Fruit fly (Drosophila melanogaster) whole organism, embryonic: ENCODE measurements around the gene CG31075.

Experiments
- B-H1 ChIP-seq: fragments of 200-800 bp; sonication (Bioruptor generic); IDR thresholded peaks from 3 replicates; pipeline ENCODE4 v1.3.6; 2022; ENCODE audit warnings: missing biosample characterization, missing genetic modification characterization
- Blimp-1 ChIP-seq: fragments of 200-800 bp; sonication (Bioruptor generic); optimal IDR thresholded peaks from 3 replicates; lab custom pipeline; 2018; ENCODE audit warnings: missing biosample characterization, missing genetic modification characterization, mild to moderate bottlenecking, moderate library complexity, missing genetic modification reagents
- C15 ChIP-seq: fragments of 200-800 bp; sonication (Bioruptor generic); IDR thresholded peaks from 3 replicates; pipeline ENCODE4 v1.3.6; 2022; ENCODE audit warnings: missing biosample characterization, missing genetic modification characterization
- CG10267 ChIP-seq: fragments of 200-800 bp; sonication (Bioruptor generic); optimal IDR thresholded peaks from 2 replicates; lab custom pipeline; 2018; ENCODE audit warnings: missing biosample characterization, mild to moderate bottlenecking, missing genetic modification characterization, moderate library complexity
- CG10543 ChIP-seq: fragments of 200-800 bp; sonication (Bioruptor generic); optimal IDR thresholded peaks from 3 replicates; lab custom pipeline; 2017; ENCODE audit warnings: missing biosample characterization, mild to moderate bottlenecking, missing genetic modification characterization, moderate library complexity
- CG11093 ChIP-seq: fragments of 200-800 bp; sonication (Bioruptor generic); IDR thresholded peaks from 3 replicates; pipeline ENCODE4 v1.3.6; 2022; ENCODE audit warnings: missing biosample characterization, missing genetic modification characterization
- CG11560 ChIP-seq: fragments of 200-800 bp; sonication (Bioruptor generic); IDR thresholded peaks from 3 replicates; pipeline ENCODE4 v1.3.6; 2022; ENCODE audit warnings: missing biosample characterization, missing genetic modification characterization
- CG18476 ChIP-seq: fragments of 200-800 bp; sonication (Bioruptor generic); optimal IDR thresholded peaks from 2 replicates; lab custom pipeline; 2016; ENCODE audit warnings: missing biosample characterization, mild to moderate bottlenecking, missing genetic modification characterization
- CG2199 ChIP-seq: fragments of 200-800 bp; sonication (Bioruptor generic); IDR thresholded peaks from 3 replicates; pipeline ENCODE4 v1.3.6; 2022; ENCODE audit warnings: missing biosample characterization, missing genetic modification characterization
- CG33557 ChIP-seq: fragments of 200-800 bp; sonication (Bioruptor generic); optimal IDR thresholded peaks from 2 replicates; lab custom pipeline; 2019; ENCODE audit warnings: missing biosample characterization, mild to moderate bottlenecking, missing genetic modification characterization, moderate library complexity
- CG6813 ChIP-seq: fragments of 200-800 bp; sonication (Bioruptor generic); optimal IDR thresholded peaks from 2 replicates; lab custom pipeline; 2017; ENCODE audit warnings: missing biosample characterization, missing genetic modification characterization, mild to moderate bottlenecking, moderate library complexity, missing genetic modification reagents
- CG6854 ChIP-seq: fragments of 200-800 bp; sonication (Bioruptor generic); optimal IDR thresholded peaks from 3 replicates; lab custom pipeline; 2017; ENCODE audit warnings: missing biosample characterization, mild to moderate bottlenecking, missing genetic modification characterization
- CG8089 ChIP-seq: fragments of 200-800 bp; sonication (Bioruptor generic); optimal IDR thresholded peaks from 3 replicates; lab custom pipeline; 2016; ENCODE audit warnings: missing biosample characterization, missing genetic modification characterization
- Dll ChIP-seq: fragments of 200-800 bp; sonication (Bioruptor generic); IDR thresholded peaks from 4 replicates; pipeline ENCODE4 v1.3.6; 2022; ENCODE audit warnings: missing biosample characterization, missing genetic modification characterization; ENCODE audit not compliant: partially characterized antibody
- Doc2 ChIP-seq: fragments of 200-800 bp; sonication (Bioruptor generic); IDR thresholded peaks from 2 replicates; pipeline ENCODE4 v1.3.6; 2022; ENCODE audit warnings: missing biosample characterization, missing genetic modification characterization
- Eip74EF ChIP-seq, 2 experiments: fragments of 200-800 bp in 1 of 2; fragments of >200 bp in 1 of 2; sonication (Bioruptor generic) in 1 of 2; optimal IDR thresholded peaks; 2 replicates each; lab custom pipeline; 2017 to 2019; ENCODE audit warnings: missing biosample characterization in 2 of 2, missing genetic modification characterization in 2 of 2, mild to moderate bottlenecking in 1 of 2, moderate library complexity in 1 of 2
- HLH3B ChIP-seq: fragments of 200-800 bp; sonication (Bioruptor generic); IDR thresholded peaks from 2 replicates; pipeline ENCODE4 v1.3.6; 2022; ENCODE audit warnings: missing biosample characterization, missing genetic modification characterization
- Lhr ChIP-seq: fragments of 200-800 bp; sonication (Bioruptor generic); optimal IDR thresholded peaks from 3 replicates; lab custom pipeline; 2017; ENCODE audit warnings: mild to moderate bottlenecking, missing biosample characterization, missing genetic modification reagents, missing genetic modification characterization
- MTF-1 ChIP-seq: fragments of 200-800 bp; sonication (Bioruptor generic); optimal IDR thresholded peaks from 2 replicates; lab custom pipeline; 2018; ENCODE audit warnings: missing biosample characterization, mild to moderate bottlenecking, missing genetic modification characterization, borderline replicate concordance
- PHDP ChIP-seq: fragments of 200-800 bp; sonication (Bioruptor generic); optimal IDR thresholded peaks from 3 replicates; lab custom pipeline; 2018; ENCODE audit warnings: missing biosample characterization, mild to moderate bottlenecking, missing genetic modification characterization, moderate library complexity
- Scr ChIP-seq: fragments of 200-800 bp; sonication (Bioruptor generic); IDR thresholded peaks from 2 replicates; pipeline ENCODE4 v1.3.6; 2022; ENCODE audit warnings: missing biosample characterization, missing genetic modification characterization; ENCODE audit not compliant: partially characterized antibody
- amos ChIP-seq: fragments of 200-800 bp; sonication (Bioruptor generic); IDR thresholded peaks from 2 replicates; pipeline ENCODE4 v1.3.6; 2022; ENCODE audit warnings: missing biosample characterization, missing genetic modification characterization; ENCODE audit not compliant: partially characterized antibody
- ap ChIP-seq: fragments of 200-800 bp; sonication (Bioruptor generic); IDR thresholded peaks from 2 replicates; pipeline ENCODE4 v1.3.6; 2022; ENCODE audit warnings: missing biosample characterization, missing genetic modification characterization
- bsh ChIP-seq, 2 experiments: fragments of 200-800 bp; sonication (Bioruptor generic); optimal IDR thresholded peaks; 2 replicates each; lab custom pipeline; 2017 to 2018; ENCODE audit warnings: mild to moderate bottlenecking in 2 of 2, missing biosample characterization in 2 of 2, missing genetic modification characterization in 2 of 2, moderate library complexity in 1 of 2
- btn ChIP-seq: fragments of 200-800 bp; sonication (Bioruptor generic); optimal IDR thresholded peaks from 2 replicates; lab custom pipeline; 2016; ENCODE audit warnings: missing biosample characterization, missing genetic modification characterization
- chif ChIP-seq, 2 experiments: fragments of 200-800 bp; sonication (Bioruptor generic); optimal IDR thresholded peaks; 3 replicates each; lab custom pipeline; 2016; ENCODE audit warnings: missing biosample characterization in 2 of 2, missing genetic modification characterization in 2 of 2
- chinmo ChIP-seq: fragments of 200-800 bp; sonication (Bioruptor generic); IDR thresholded peaks from 4 replicates; pipeline ENCODE4 v1.3.6; 2022; ENCODE audit warnings: missing biosample characterization, missing genetic modification characterization; ENCODE audit not compliant: partially characterized antibody
- chm ChIP-seq: fragments of 200-800 bp; sonication (Bioruptor generic); IDR thresholded peaks from 2 replicates; pipeline ENCODE4 v1.3.6; 2022; ENCODE audit warnings: missing biosample characterization, missing genetic modification characterization
- dati ChIP-seq: fragments of 200-800 bp; sonication (Bioruptor generic); IDR thresholded peaks from 2 replicates; pipeline ENCODE4 v1.3.6; 2022; ENCODE audit warnings: missing biosample characterization, missing genetic modification characterization
- fd102C ChIP-seq: fragments of 200-800 bp; sonication (Bioruptor generic); optimal IDR thresholded peaks from 2 replicates; lab custom pipeline; 2018; ENCODE audit warnings: missing biosample characterization, mild to moderate bottlenecking, missing genetic modification characterization, moderate library complexity
- gcm ChIP-seq: fragments of 200-800 bp; sonication (Bioruptor generic); optimal IDR thresholded peaks from 2 replicates; lab custom pipeline; 2019; ENCODE audit warnings: missing biosample characterization, mild to moderate bottlenecking, missing genetic modification characterization, moderate library complexity
- gro ChIP-seq: fragments of 200-800 bp; sonication (Bioruptor generic); optimal IDR thresholded peaks from 2 replicates; lab custom pipeline; 2016; ENCODE audit warnings: missing biosample characterization, missing genetic modification characterization
- h ChIP-seq: fragments of >200 bp; optimal IDR thresholded peaks from 2 replicates; lab custom pipeline; 2017
- mam ChIP-seq: fragments of 200-800 bp; sonication (Bioruptor generic); optimal IDR thresholded peaks from 3 replicates; lab custom pipeline; 2016; ENCODE audit warnings: missing biosample characterization, missing genetic modification characterization
- mld ChIP-seq: fragments of 200-800 bp; sonication (Bioruptor generic); IDR thresholded peaks from 3 replicates; pipeline ENCODE4 v1.3.6; 2022; ENCODE audit warnings: missing biosample characterization, missing genetic modification characterization; ENCODE audit not compliant: partially characterized antibody
- nau ChIP-seq: fragments of 200-800 bp; sonication (Bioruptor generic); optimal IDR thresholded peaks from 3 replicates; lab custom pipeline; 2017; ENCODE audit warnings: missing biosample characterization, mild to moderate bottlenecking, missing genetic modification characterization, missing genetic modification reagents
- nerfin-1 ChIP-seq: fragments of 200-800 bp; sonication (Bioruptor generic); optimal IDR thresholded peaks from 3 replicates; lab custom pipeline; 2019; ENCODE audit warnings: missing biosample characterization, mild to moderate bottlenecking, missing genetic modification characterization, moderate library complexity
- nerfin-2 ChIP-seq: fragments of 200-800 bp; sonication (Bioruptor generic); IDR thresholded peaks from 2 replicates; pipeline ENCODE4 v1.3.6; 2022; ENCODE audit warnings: missing biosample characterization, missing genetic modification characterization; ENCODE audit not compliant: partially characterized antibody
- nmo ChIP-seq: fragments of 200-800 bp; sonication (Bioruptor generic); optimal IDR thresholded peaks from 2 replicates; lab custom pipeline; 2018; ENCODE audit warnings: missing biosample characterization, mild to moderate bottlenecking, missing genetic modification characterization, moderate library complexity
- sens ChIP-seq: fragments of 200-800 bp; sonication (Bioruptor generic); peaks from one replicate; lab custom pipeline; 2016; ENCODE audit warnings: missing biosample characterization, missing genetic modification characterization
- sqz ChIP-seq: fragments of 200-800 bp; sonication (Bioruptor generic); optimal IDR thresholded peaks from 3 replicates; lab custom pipeline; 2018; ENCODE audit warnings: missing biosample characterization, mild to moderate bottlenecking, missing genetic modification characterization
- tio ChIP-seq: fragments of 200-800 bp; sonication (Bioruptor generic); optimal IDR thresholded peaks from 2 replicates; lab custom pipeline; 2017; ENCODE audit warnings: missing biosample characterization, missing genetic modification characterization, inconsistent platforms
- tna ChIP-seq: fragments of 200-800 bp; sonication (Bioruptor generic); IDR thresholded peaks from 2 replicates; pipeline ENCODE4 v1.3.6; 2022; ENCODE audit warnings: missing biosample characterization, missing genetic modification characterization; ENCODE audit not compliant: partially characterized antibody
- trem ChIP-seq: fragments of 200-800 bp; optimal IDR thresholded peaks from 3 replicates; lab custom pipeline; 2019; ENCODE audit warnings: missing biosample characterization, mild to moderate bottlenecking, missing genetic modification characterization, moderate library complexity
- vnd ChIP-seq: fragments of 200-800 bp; sonication (Bioruptor generic); IDR thresholded peaks from 3 replicates; pipeline ENCODE4 v1.3.6; 2022; ENCODE audit warnings: missing biosample characterization, missing genetic modification characterization; ENCODE audit not compliant: partially characterized antibody
- wek ChIP-seq: fragments of 200-800 bp; sonication (Bioruptor generic); optimal IDR thresholded peaks from 3 replicates; lab custom pipeline; 2018; ENCODE audit warnings: missing biosample characterization, mild to moderate bottlenecking, missing genetic modification characterization, moderate library complexity

CG31075 gene

dm6 chr3R:26952200-26952856 is 36.0 kb downstream of the CG31075 start (continued):
- TF ChIP-seq sqz (no peak), CG18476 (no peak), chm (GFP tag; lab: Robert Waterston, UW) (no peak), mam (GFP tag; lab: Kevin White, UChicago) (peak; percentile 59), ap (GFP tag; lab: Robert Waterston, UW) (no peak), CG2199 (GFP tag; lab: Robert Waterston, UW) (no peak)

DNA sequence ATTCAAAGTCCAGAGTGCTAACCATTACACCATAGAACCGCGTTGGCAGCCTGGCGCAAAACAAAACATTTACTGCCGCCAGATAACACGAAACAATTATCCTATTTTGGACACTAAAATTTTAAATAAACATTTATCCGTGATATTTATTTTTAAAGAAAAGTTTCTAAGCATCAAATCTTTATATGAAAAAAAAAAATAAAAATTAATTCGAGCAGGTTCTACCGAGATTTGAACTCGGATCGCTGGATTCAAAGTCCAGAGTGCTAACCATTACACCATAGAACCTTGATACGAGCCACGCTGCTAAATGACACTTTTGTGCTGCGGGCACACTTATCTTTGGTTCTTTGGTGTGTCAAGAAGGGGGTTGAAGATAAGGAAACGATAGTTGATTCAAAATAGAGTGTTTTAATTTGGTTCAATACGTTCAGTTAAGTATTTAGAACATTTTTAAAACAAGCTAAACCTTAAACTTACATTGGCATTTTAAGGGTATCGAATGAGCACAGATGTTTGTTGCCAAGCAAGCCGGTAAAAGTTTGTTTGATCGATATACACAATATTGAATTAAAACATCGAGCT is 40.9 kb downstream of the CG31075 start, which contains the start of gene Spag1:
Gene Spag1 (plus strand): TSS at position 535 of the 585 bp plus-strand sequence.
- TF ChIP-seq bsh (GFP tag; optimal IDR thresholded peaks at IDR 0.05; lab: Kevin White, UChicago), result peak in 1 of 2 experiments; percentile 18
- peak; percentile 4 for TF ChIP-seq Blimp-1 (GFP tag; lab: Kevin White, UChicago)
- no peak for TF ChIP-seq MTF-1 (GFP tag; lab: Kevin White, UChicago)
- TF ChIP-seq tna (GFP tag; lab: Robert Waterston, UW), result peak; percentile 73
- TF ChIP-seq Eip74EF (GFP tag; optimal IDR thresholded peaks at IDR 0.05; lab: Kevin White, UChicago), result peak in 1 of 2 experiments; percentile 72
- peak; percentile 43 for TF ChIP-seq CG6854
- peak; percentile 69 for TF ChIP-seq sens
- peak; percentile 76 for TF ChIP-seq Dll (GFP tag; lab: Robert Waterston, UW)
- TF ChIP-seq CG8089, result no peak
- no peak for TF ChIP-seq CG11093
- TF ChIP-seq gro (GFP tag; lab: Kevin White, UChicago), result peak; percentile 1
- peak; percentile 76; the same call in 2 of the 3 replicates for TF ChIP-seq vnd
- TF ChIP-seq PHDP, result peak; percentile 30
- no peak for TF ChIP-seq C15
- peak; percentile 64; the same call in 1 of the 2 replicates for TF ChIP-seq nerfin-2 (GFP tag; lab: Robert Waterston, UW)
- peak; percentile 32 for TF ChIP-seq nerfin-1 (tag; lab: Kevin White, UChicago)
- TF ChIP-seq tio, result no peak
- no peak for TF ChIP-seq B-H1
- TF ChIP-seq amos (GFP tag; lab: Robert Waterston, UW), result peak; percentile 82
- no peak for TF ChIP-seq Doc2 (GFP tag; lab: Robert Waterston, UW)
- no peak for TF ChIP-seq dati
- TF ChIP-seq wek, result no peak
- peak; percentile 6 for TF ChIP-seq CG6813 (GFP tag; lab: Kevin White, UChicago)
- no peak for TF ChIP-seq btn (GFP tag; lab: Kevin White, UChicago)
- peak; percentile 28 for TF ChIP-seq CG10267 (tag; lab: Kevin White, UChicago)
- TF ChIP-seq mld, result peak; percentile 85
- peak; percentile 61 for TF ChIP-seq gcm (GFP tag; lab: Kevin White, UChicago)
- no peak for TF ChIP-seq nmo
- TF ChIP-seq chif (GFP tag; optimal IDR thresholded peaks at IDR 0.05; lab: Kevin White, UChicago), result no peak
- peak; percentile 77 for TF ChIP-seq Scr (GFP tag; lab: Robert Waterston, UW)
- peak; percentile 29 for TF ChIP-seq nau (GFP tag; lab: Kevin White, UChicago)
- peak; percentile 15 for TF ChIP-seq trem (tag; lab: Kevin White, UChicago)
- no peak for TF ChIP-seq h
- TF ChIP-seq fd102C (GFP tag; lab: Kevin White, UChicago), result peak; percentile 0
- no peak for TF ChIP-seq CG10543 (GFP tag; lab: Kevin White, UChicago)
- no peak for TF ChIP-seq CG33557
- peak; percentile 72; the same call in 1 of the 4 replicates for TF ChIP-seq chinmo
- TF ChIP-seq Lhr (GFP tag; lab: Kevin White, UChicago), result no peak
- TF ChIP-seq HLH3B (GFP tag; lab: Robert Waterston, UW), result no peak
- no peak for TF ChIP-seq CG11560 (tag; lab: Robert Waterston, UW)
